Worm (Caenorhabditis elegans): ENCODE measurements around the gene nhr-125.

Gene nhr-125

DNA sequence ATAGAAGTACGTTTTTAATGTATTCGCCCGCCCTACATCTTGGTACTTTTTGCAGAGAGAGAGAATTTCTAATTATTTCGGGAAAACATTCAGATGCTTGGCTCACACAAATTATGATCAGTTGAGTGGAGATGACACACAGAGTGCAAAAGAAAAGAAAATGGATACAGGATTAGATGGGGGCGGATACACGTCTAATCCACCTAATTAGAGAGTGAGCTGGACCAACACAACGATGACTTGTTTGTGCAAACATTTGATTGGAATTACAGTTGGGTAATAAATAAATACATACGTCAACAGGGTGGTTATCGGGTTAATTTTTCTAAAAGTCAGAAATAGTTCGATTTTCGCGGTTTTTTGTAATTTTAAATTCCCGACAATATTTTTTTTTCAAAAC is 33.8 kb upstream of the nhr-125 start:
- TF ChIP-seq unc-62 (GFP tag; optimal IDR thresholded peaks at IDR 0.05 in 1 of 2), result peak in 1 of 2 experiments; percentile 5
- no peak for TF ChIP-seq unc-62 (tag; optimal IDR thresholded peaks at IDR 0.05)
- no peak for TF ChIP-seq lin-13 (GFP tag; optimal IDR thresholded peaks at IDR 0.05)
- no peak for TF ChIP-seq R02D3.7 (tag; optimal IDR thresholded peaks at IDR 0.05)

DNA sequence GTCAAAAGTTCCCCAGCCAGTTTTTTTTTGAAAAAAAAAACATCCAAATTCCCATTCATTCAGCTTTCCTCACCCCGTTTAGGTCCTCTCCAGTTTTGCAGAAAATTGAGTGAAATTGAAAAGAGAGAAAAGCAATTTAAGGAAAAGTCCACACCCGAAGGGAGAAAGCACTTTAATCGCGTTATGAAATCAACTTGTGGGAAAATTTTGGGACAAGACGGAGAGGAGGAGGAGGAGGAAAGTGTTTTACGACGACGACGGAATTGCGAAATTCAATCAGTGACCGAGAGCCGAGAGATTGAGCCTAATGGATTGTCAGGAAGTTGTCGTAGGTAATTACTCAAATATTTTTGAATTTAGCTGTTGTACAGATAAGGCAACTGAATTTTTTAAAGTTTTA is 32.1 kb upstream of the nhr-125 start:
- TF ChIP-seq ces-1 (GFP tag; optimal IDR thresholded peaks at IDR 0.05) (peak; percentile 56), nhr-41 (GFP tag; IDR thresholded peaks at IDR 0.05) (no peak), lsy-2 (tag; optimal IDR thresholded peaks at IDR 0.05) (peak in 1 of 2 experiments; percentile 39), tra-1 (GFP tag; IDR thresholded peaks at IDR 0.05) (no peak), dpl-1 (GFP tag; optimal IDR thresholded peaks at IDR 0.05) (no peak), F49E8.2 (tag; optimal IDR thresholded peaks at IDR 0.05; ENCODE audit: borderline replicate concordance) (no peak)

DNA sequence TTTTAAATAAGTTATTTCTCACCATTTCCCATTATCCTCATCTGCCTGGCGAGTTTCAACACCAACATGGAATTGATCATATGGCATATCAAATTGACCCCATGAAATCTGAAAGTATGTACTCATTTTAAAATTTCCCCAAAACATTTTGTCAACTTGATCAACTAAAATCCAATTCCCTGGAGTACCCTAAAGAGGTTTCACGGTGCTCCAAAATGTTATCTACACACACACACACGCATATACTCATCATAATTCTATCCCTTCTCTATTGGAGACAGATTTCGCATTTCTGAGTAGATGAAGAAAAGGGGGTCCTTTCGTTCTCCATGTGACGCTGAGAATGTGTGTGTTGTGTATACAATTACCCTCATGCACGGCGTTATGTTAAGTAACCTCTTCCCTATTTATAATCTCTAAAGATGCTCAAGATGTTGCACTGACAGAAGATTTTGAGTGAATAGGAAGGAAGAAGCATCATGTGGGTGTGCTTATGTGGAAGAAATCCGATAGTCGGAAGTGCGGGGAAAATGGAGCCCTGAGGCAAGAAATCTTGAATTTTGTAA is 30.8 kb upstream of the nhr-125 start:
- TF ChIP-seq spr-1 (tag; optimal IDR thresholded peaks at IDR 0.05) (no peak), madf-9 (GFP tag; conservative IDR thresholded peaks at IDR 0.05) (no peak), dve-1 (tag; optimal IDR thresholded peaks at IDR 0.05; ENCODE audit: insufficient read depth) (no peak), lin-39 (tag; optimal IDR thresholded peaks at IDR 0.05) (no peak), ama-1 (optimal IDR thresholded peaks at IDR 0.05) (no peak), Y48G9A.11 (GFP tag; IDR thresholded peaks at IDR 0.05) (no peak), nhr-25 (tag; optimal IDR thresholded peaks at IDR 0.05; ENCODE audit: borderline replicate concordance, insufficient read depth) (no peak), ctbp-1 (GFP tag; IDR thresholded peaks at IDR 0.05) (no peak), mxl-2 (GFP tag; conservative IDR thresholded peaks at IDR 0.05) (no peak), Y75B8A.6 (GFP tag; IDR thresholded peaks at IDR 0.05) (no peak)

DNA sequence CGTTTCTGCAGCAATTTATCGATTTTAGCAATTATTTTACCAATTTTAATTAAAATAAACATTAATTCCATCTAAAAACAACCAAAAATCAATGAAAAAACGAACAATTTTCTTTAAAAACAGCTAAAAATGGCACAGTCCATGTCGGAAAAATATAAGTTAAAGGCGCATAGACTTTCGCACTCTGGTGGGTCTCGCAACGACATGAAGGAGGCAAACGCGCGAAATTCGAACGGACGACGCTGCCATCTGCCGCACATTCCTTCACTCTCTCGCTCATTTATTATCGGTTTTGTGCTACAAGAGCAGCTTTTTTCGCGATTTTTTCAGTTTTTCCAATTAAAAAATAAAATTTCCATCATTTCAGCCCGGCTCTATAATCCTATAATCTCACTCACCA is 21.5 kb upstream of the nhr-125 start, which contains the start of gene mcm-7:
Gene mcm-7 (plus strand): TSS at position 368 of the 400 bp plus-strand sequence.
- TF ChIP-seq unc-39 (tag; optimal IDR thresholded peaks at IDR 0.05) (no peak), spr-1 (tag; optimal IDR thresholded peaks at IDR 0.05) (no peak), ZK546.5 (tag; optimal IDR thresholded peaks at IDR 0.05) (no peak), tag-97 (GFP tag; IDR thresholded peaks at IDR 0.05) (no peak), spr-3 (GFP tag; optimal IDR thresholded peaks at IDR 0.05) (no peak), zfp-2 (tag; optimal IDR thresholded peaks at IDR 0.05) (no peak), lir-3 (tag; optimal IDR thresholded peaks at IDR 0.05) (no peak), unc-62 (GFP tag; optimal IDR thresholded peaks at IDR 0.05 in 1 of 2) (no peak), unc-62 (tag; optimal IDR thresholded peaks at IDR 0.05) (no peak), ztf-11 (tag; optimal IDR thresholded peaks at IDR 0.05) (no peak), arid-1 (GFP tag; conservative IDR thresholded peaks at IDR 0.05) (no peak), nhr-102 (tag; optimal IDR thresholded peaks at IDR 0.05) (no peak), snpc-4 (tag; optimal IDR thresholded peaks at IDR 0.05) (no peak), mxl-2 (GFP tag; conservative IDR thresholded peaks at IDR 0.05) (no peak), jun-1 (tag; optimal IDR thresholded peaks at IDR 0.05) (no peak), egl-27 (tag; optimal IDR thresholded peaks at IDR 0.05) (no peak), lin-39 (tag; optimal IDR thresholded peaks at IDR 0.05) (no peak), hlh-30 (tag; optimal IDR thresholded peaks at IDR 0.05; ENCODE audit: insufficient read depth) (no peak), Y75B8A.6 (GFP tag; IDR thresholded peaks at IDR 0.05) (no peak), fkh-10 (GFP tag; optimal IDR thresholded peaks at IDR 0.05) (no peak), F26F4.8 (GFP tag; conservative IDR thresholded peaks at IDR 0.05) (no peak), F49E8.2 (tag; optimal IDR thresholded peaks at IDR 0.05; ENCODE audit: borderline replicate concordance) (no peak), saeg-2 (GFP tag; IDR thresholded peaks at IDR 0.05) (no peak), R02D3.7 (tag; optimal IDR thresholded peaks at IDR 0.05) (no peak), nhr-11 (tag; optimal IDR thresholded peaks at IDR 0.05) (peak; percentile 14), mdt-29 (GFP tag; IDR thresholded peaks at IDR 0.05) (no peak), ceh-44 (GFP tag; IDR thresholded peaks at IDR 0.05) (no peak), dpl-1 (GFP tag; optimal IDR thresholded peaks at IDR 0.05) (peak; percentile 93), ceh-32 (tag; optimal IDR thresholded peaks at IDR 0.05; ENCODE audit: poor library complexity) (no peak), lin-13 (GFP tag; optimal IDR thresholded peaks at IDR 0.05) (peak; percentile 33), fos-1 (tag; optimal IDR thresholded peaks at IDR 0.05) (no peak), D1046.2 (GFP tag; IDR thresholded peaks at IDR 0.05) (no peak), nhr-28 (tag; optimal IDR thresholded peaks at IDR 0.05) (peak; percentile 23), ama-1 (optimal IDR thresholded peaks at IDR 0.05) (peak; percentile 31), aha-1 (tag) (peak; percentile 68), snpc-1.2 (GFP tag; IDR thresholded peaks at IDR 0.05) (no peak)

Data from whole organism, L4 larva.